Worm (Caenorhabditis elegans): ENCODE measurements around the gene zfp-1.

The zfp-1 gene

DNA sequence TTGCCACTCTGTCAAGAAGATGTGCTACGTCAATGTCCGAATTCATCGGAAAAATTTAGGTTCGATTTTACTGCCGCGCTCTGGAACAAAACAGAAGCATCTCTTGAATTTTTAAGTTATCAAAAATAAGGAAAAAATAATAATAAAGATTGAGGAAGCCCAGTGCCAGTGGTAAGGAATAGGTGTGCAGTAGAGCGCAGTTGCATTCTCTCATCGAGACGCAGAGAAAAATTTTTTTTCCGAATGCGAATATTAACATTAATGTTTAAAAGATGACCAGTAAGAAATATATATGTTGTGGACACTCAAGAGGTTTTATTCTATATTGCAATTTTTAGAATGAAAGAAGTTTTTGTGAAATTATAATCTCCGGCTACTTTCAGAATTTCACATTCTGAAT, 56.4 kb downstream of the zfp-1 start:
- TF ChIP-seq Y55F3AM.14 (GFP tag; optimal IDR thresholded peaks at IDR 0.05) (no peak), nhr-6 (tag; optimal IDR thresholded peaks at IDR 0.05) (no peak), nhr-21 (tag; optimal IDR thresholded peaks at IDR 0.05) (no peak), elt-1 (tag; optimal IDR thresholded peaks at IDR 0.05) (no peak), ztf-1 (GFP tag; conservative IDR thresholded peaks at IDR 0.05) (no peak), unc-39 (tag; optimal IDR thresholded peaks at IDR 0.05) (no peak), lin-11 (tag; optimal IDR thresholded peaks at IDR 0.05) (no peak), skn-1 (tag; optimal IDR thresholded peaks at IDR 0.05) (no peak), C34F6.9 (tag; optimal IDR thresholded peaks at IDR 0.05) (peak; percentile 74), ceh-82 (tag; optimal IDR thresholded peaks at IDR 0.05) (no peak), sma-3 (GFP tag; optimal IDR thresholded peaks at IDR 0.05) (peak; percentile 42), sem-4 (tag; optimal IDR thresholded peaks at IDR 0.05) (peak; percentile 16), mdl-1 (tag; optimal IDR thresholded peaks at IDR 0.05) (no peak), ztf-11 (tag; optimal IDR thresholded peaks at IDR 0.05) (no peak), elt-3 (tag; optimal IDR thresholded peaks at IDR 0.05) (no peak), aly-2 (tag; optimal IDR thresholded peaks at IDR 0.05) (no peak), lin-39 (tag; optimal IDR thresholded peaks at IDR 0.05) (no peak), unc-62 (GFP tag; optimal IDR thresholded peaks at IDR 0.05) (no peak), lin-13 (GFP tag; optimal IDR thresholded peaks at IDR 0.05) (peak; percentile 34), crh-2 (tag; optimal IDR thresholded peaks at IDR 0.05) (peak; percentile 30), gmeb-1 (tag; optimal IDR thresholded peaks at IDR 0.05) (peak; percentile 58), nhr-11 (tag; optimal IDR thresholded peaks at IDR 0.05) (no peak), blmp-1 (tag; optimal IDR thresholded peaks at IDR 0.05; ENCODE audit: insufficient read depth) (no peak), alr-1 (tag; optimal IDR thresholded peaks at IDR 0.05) (no peak), sma-9 (GFP tag; optimal IDR thresholded peaks at IDR 0.05) (no peak), sma-9 (tag; optimal IDR thresholded peaks at IDR 0.05) (no peak), nhr-12 (tag; optimal IDR thresholded peaks at IDR 0.05) (no peak), fos-1 (tag; optimal IDR thresholded peaks at IDR 0.05) (peak; percentile 24), nhr-77 (tag; optimal IDR thresholded peaks at IDR 0.05) (no peak), ama-1 (optimal IDR thresholded peaks at IDR 0.05) (no peak), snpc-4 (tag; optimal IDR thresholded peaks at IDR 0.05) (no peak), nhr-10 (tag; optimal IDR thresholded peaks at IDR 0.05) (no peak), nhr-237 (tag; optimal IDR thresholded peaks at IDR 0.05) (no peak), nhr-23 (tag; optimal IDR thresholded peaks at IDR 0.05) (no peak), nhr-129 (tag; optimal IDR thresholded peaks at IDR 0.05) (no peak), R02D3.7 (tag; optimal IDR thresholded peaks at IDR 0.05) (no peak), ceh-16 (tag; optimal IDR thresholded peaks at IDR 0.05) (no peak), ZK546.5 (tag; optimal IDR thresholded peaks at IDR 0.05) (no peak), mab-5 (tag; optimal IDR thresholded peaks at IDR 0.05) (no peak), unc-55 (GFP tag; optimal IDR thresholded peaks at IDR 0.05) (peak; percentile 78), mbf-1 (tag; optimal IDR thresholded peaks at IDR 0.05) (no peak), nhr-25 (tag; optimal IDR thresholded peaks at IDR 0.05) (no peak), lsy-2 (tag; optimal IDR thresholded peaks at IDR 0.05) (peak in 1 of 2 experiments; percentile 73), egl-27 (tag; optimal IDR thresholded peaks at IDR 0.05) (no peak), peb-1 (tag; optimal IDR thresholded peaks at IDR 0.05) (no peak), dmd-4 (tag; optimal IDR thresholded peaks at IDR 0.05) (no peak), F13H6.1 (tag; optimal IDR thresholded peaks at IDR 0.05) (peak; percentile 43), zag-1 (tag; optimal IDR thresholded peaks at IDR 0.05) (no peak), ztf-4 (tag; optimal IDR thresholded peaks at IDR 0.05) (no peak)

DNA sequence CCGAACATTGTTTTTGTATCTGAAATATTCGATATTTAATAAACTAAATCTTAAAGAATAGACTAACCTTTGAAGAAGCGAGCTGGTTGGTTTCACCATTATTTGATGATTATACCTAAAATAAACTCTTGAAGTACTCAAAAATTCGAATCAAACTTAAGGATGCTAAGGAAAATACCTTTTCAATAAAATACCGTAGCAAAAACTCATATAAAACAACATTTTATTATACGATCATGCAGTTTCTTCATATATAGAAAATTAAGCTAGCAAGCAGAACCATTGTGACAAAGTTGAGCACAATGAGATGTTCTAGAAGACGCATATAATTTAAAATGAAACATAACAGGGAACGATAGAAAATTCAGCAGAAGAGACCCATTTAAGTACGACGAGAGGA, 57.0 kb downstream of the zfp-1 start, which contains the start of gene F44E2.7:
Gene F44E2.7 (minus strand): TSS at position 101 of the 400 bp plus-strand sequence.
- TF ChIP-seq snpc-4 (tag; optimal IDR thresholded peaks at IDR 0.05) = no peak
- TF ChIP-seq nhr-129 (tag; optimal IDR thresholded peaks at IDR 0.05) = no peak
- TF ChIP-seq aly-2 (tag; optimal IDR thresholded peaks at IDR 0.05) = no peak
- no peak for TF ChIP-seq sma-9 (GFP tag; optimal IDR thresholded peaks at IDR 0.05)
- TF ChIP-seq sma-9 (tag; optimal IDR thresholded peaks at IDR 0.05) = no peak
- TF ChIP-seq ztf-1 (GFP tag; conservative IDR thresholded peaks at IDR 0.05) = no peak
- TF ChIP-seq lsy-2 (tag; optimal IDR thresholded peaks at IDR 0.05) = no peak
- no peak for TF ChIP-seq nhr-23 (tag; optimal IDR thresholded peaks at IDR 0.05)
- no peak for TF ChIP-seq peb-1 (tag; optimal IDR thresholded peaks at IDR 0.05)
- no peak for TF ChIP-seq nhr-10 (tag; optimal IDR thresholded peaks at IDR 0.05)
- no peak for TF ChIP-seq nhr-77 (tag; optimal IDR thresholded peaks at IDR 0.05)
- TF ChIP-seq ceh-82 (tag; optimal IDR thresholded peaks at IDR 0.05) = no peak
- no peak for TF ChIP-seq dmd-4 (tag; optimal IDR thresholded peaks at IDR 0.05)
- no peak for TF ChIP-seq egl-27 (tag; optimal IDR thresholded peaks at IDR 0.05)
- no peak for TF ChIP-seq unc-62 (GFP tag; optimal IDR thresholded peaks at IDR 0.05)
- TF ChIP-seq fos-1 (tag; optimal IDR thresholded peaks at IDR 0.05) = no peak
- TF ChIP-seq unc-55 (GFP tag; optimal IDR thresholded peaks at IDR 0.05) = no peak
- TF ChIP-seq elt-3 (tag; optimal IDR thresholded peaks at IDR 0.05) = no peak
